Fruit fly (Drosophila melanogaster) whole organism, pupa: Measurements from ENCODE around the gene CG15141.

Experiments used
- CG10348 ChIP-seq: fragments of 200-800 bp; sonication (Bioruptor generic); IDR thresholded peaks from 2 replicates; pipeline ENCODE4 v1.3.6; 2022; ENCODE audit warnings: missing biosample characterization, missing genetic modification characterization
- CG12605 ChIP-seq: fragments of 200-800 bp; sonication (Bioruptor generic); IDR thresholded peaks from 2 replicates; pipeline ENCODE4 v1.3.6; 2022; ENCODE audit warnings: missing biosample characterization, missing genetic modification characterization
- CG13204 ChIP-seq: fragments of 200-800 bp; sonication (Bioruptor generic); optimal IDR thresholded peaks from 2 replicates; lab custom pipeline; 2018; ENCODE audit warnings: missing biosample characterization, mild to moderate bottlenecking, missing genetic modification characterization, moderate library complexity
- CG14655 ChIP-seq: fragments of 200-800 bp; sonication (Bioruptor generic); optimal IDR thresholded peaks from 3 replicates; lab custom pipeline; 2017; ENCODE audit warnings: mild to moderate bottlenecking, missing biosample characterization, missing genetic modification reagents, missing genetic modification characterization
- CG15710 ChIP-seq: fragments of 200-800 bp; sonication (Bioruptor generic); optimal IDR thresholded peaks from 2 replicates; lab custom pipeline; 2018; ENCODE audit warnings: missing biosample characterization, mild to moderate bottlenecking, missing genetic modification characterization, moderate library complexity
- CG17806 ChIP-seq: fragments of 200-800 bp; sonication (Bioruptor generic); optimal IDR thresholded peaks from 2 replicates; lab custom pipeline; 2018; ENCODE audit warnings: missing biosample characterization, mild to moderate bottlenecking, missing genetic modification characterization, moderate library complexity
- CG32121 ChIP-seq: fragments of 200-800 bp; sonication (Bioruptor generic); IDR thresholded peaks from 2 replicates; pipeline ENCODE4 v1.3.6; 2022; ENCODE audit warnings: missing biosample characterization, missing genetic modification characterization
- CG34367 ChIP-seq: fragments of 200-800 bp; sonication (Bioruptor generic); optimal IDR thresholded peaks from 2 replicates; lab custom pipeline; 2018; ENCODE audit warnings: missing biosample characterization, mild to moderate bottlenecking, missing genetic modification characterization
- CG4496 ChIP-seq: fragments of 200-800 bp; sonication (Bioruptor generic); IDR thresholded peaks from 3 replicates; pipeline ENCODE4 v1.3.6; 2022; ENCODE audit warnings: missing biosample characterization, missing genetic modification characterization
- CG8159 ChIP-seq: fragments of 200-800 bp; sonication (Bioruptor generic); optimal IDR thresholded peaks from 3 replicates; lab custom pipeline; 2018; ENCODE audit warnings: missing biosample characterization, mild to moderate bottlenecking, missing genetic modification characterization, moderate library complexity
- CG8301 ChIP-seq: fragments of 200-800 bp; sonication (Bioruptor generic); optimal IDR thresholded peaks from 2 replicates; lab custom pipeline; 2018; ENCODE audit warnings: missing biosample characterization, mild to moderate bottlenecking, missing genetic modification characterization
- CG9948 ChIP-seq: fragments of 200-800 bp; sonication (Bioruptor generic); optimal IDR thresholded peaks from 2 replicates; lab custom pipeline; 2018; ENCODE audit warnings: missing biosample characterization, mild to moderate bottlenecking, missing genetic modification characterization, moderate library complexity
- D1 ChIP-seq: fragments of 200-800 bp; sonication (Bioruptor generic); optimal IDR thresholded peaks from 2 replicates; lab custom pipeline; 2018; ENCODE audit warnings: missing biosample characterization, mild to moderate bottlenecking, missing genetic modification characterization, moderate library complexity
- EcR ChIP-seq: fragments of 200-800 bp; sonication (Bioruptor generic); optimal IDR thresholded peaks from 3 replicates; lab custom pipeline; 2019; ENCODE audit warnings: missing biosample characterization, missing genetic modification characterization, mild to moderate bottlenecking, moderate library complexity, missing genetic modification reagents
- Ets98B ChIP-seq: fragments of 200-800 bp; sonication (Bioruptor generic); IDR thresholded peaks from 2 replicates; pipeline ENCODE4 v1.3.6; 2022; ENCODE audit warnings: missing biosample characterization, missing genetic modification characterization
- Pif1A ChIP-seq: fragments of 200-800 bp; sonication (Bioruptor generic); optimal IDR thresholded peaks from 3 replicates; lab custom pipeline; 2016; ENCODE audit warnings: missing biosample characterization, missing genetic modification characterization
- Pif1B ChIP-seq: fragments of 200-800 bp; sonication (Bioruptor generic); optimal IDR thresholded peaks from 3 replicates; lab custom pipeline; 2016; ENCODE audit warnings: missing biosample characterization, missing genetic modification characterization
- Snoo ChIP-seq: fragments of 200-800 bp; sonication (Bioruptor generic); optimal IDR thresholded peaks from 3 replicates; lab custom pipeline; 2017; ENCODE audit warnings: missing biosample characterization, mild to moderate bottlenecking, missing genetic modification characterization, inconsistent platforms
- fd96Ca ChIP-seq: fragments of 200-800 bp; sonication (Bioruptor generic); IDR thresholded peaks from 3 replicates; pipeline ENCODE4 v1.3.6; 2022; ENCODE audit warnings: missing biosample characterization, missing genetic modification characterization
- gl ChIP-seq: fragments of 200-800 bp; sonication (Bioruptor generic); optimal IDR thresholded peaks from 2 replicates; lab custom pipeline; 2018; ENCODE audit warnings: missing biosample characterization, mild to moderate bottlenecking, missing genetic modification characterization
- rn ChIP-seq: fragments of 200-800 bp; sonication (Bioruptor generic); IDR thresholded peaks from 2 replicates; pipeline ENCODE4 v1.3.6; 2022; ENCODE audit warnings: missing biosample characterization, missing genetic modification characterization

CG15141 gene

DNA sequence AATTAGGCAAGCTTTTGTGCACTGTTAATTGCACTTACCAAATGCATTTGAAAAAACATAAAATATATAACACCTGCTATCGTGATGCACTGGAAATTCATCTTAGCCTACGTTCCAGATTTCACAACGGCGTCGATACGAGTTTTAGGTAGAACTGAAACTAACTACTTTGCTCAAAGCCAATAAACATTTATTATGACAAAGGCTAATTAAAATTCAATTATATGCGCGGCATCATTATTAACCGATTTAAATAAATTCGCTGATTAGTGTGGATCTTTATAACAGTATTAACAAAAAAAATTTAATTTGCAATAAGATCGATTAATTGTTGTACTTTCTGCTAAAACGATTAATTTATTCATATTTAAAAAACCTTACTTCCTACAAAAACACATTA, 26.1 kb downstream of the CG15141 start, which contains the start of gene CG33928:
Gene CG33928, minus strand, starts transcription at position 101 of the 400 bp plus-strand sequence.
- TF ChIP-seq Pif1A (GFP tag; lab: Kevin White, UChicago), result no peak
- no peak for TF ChIP-seq CG17806 (tag; lab: Kevin White, UChicago)
- no peak for TF ChIP-seq CG14655
- no peak for TF ChIP-seq EcR (GFP tag; lab: Kevin White, UChicago)
- TF ChIP-seq CG13204, result no peak
- TF ChIP-seq Snoo (tag; lab: Kevin White, UChicago), result no peak
- TF ChIP-seq fd96Ca (GFP tag; lab: Robert Waterston, UW), result no peak
- TF ChIP-seq CG15710 (tag; lab: Kevin White, UChicago), result no peak
- TF ChIP-seq CG12605 (GFP tag; lab: Robert Waterston, UW), result no peak
- no peak for TF ChIP-seq CG8159 (tag; lab: Kevin White, UChicago)
- no peak for TF ChIP-seq CG4496 (GFP tag; lab: Robert Waterston, UW)
- no peak for TF ChIP-seq CG34367 (tag; lab: Kevin White, UChicago)
- no peak for TF ChIP-seq gl (tag; lab: Kevin White, UChicago)
- TF ChIP-seq Pif1B (GFP tag; lab: Kevin White, UChicago), result no peak
- TF ChIP-seq D1, result no peak
- no peak for TF ChIP-seq Ets98B (GFP tag; lab: Robert Waterston, UW)
- TF ChIP-seq CG8301 (tag; lab: Kevin White, UChicago), result no peak
- TF ChIP-seq rn, result no peak
- no peak for TF ChIP-seq CG32121 (GFP tag; lab: Robert Waterston, UW)

DNA sequence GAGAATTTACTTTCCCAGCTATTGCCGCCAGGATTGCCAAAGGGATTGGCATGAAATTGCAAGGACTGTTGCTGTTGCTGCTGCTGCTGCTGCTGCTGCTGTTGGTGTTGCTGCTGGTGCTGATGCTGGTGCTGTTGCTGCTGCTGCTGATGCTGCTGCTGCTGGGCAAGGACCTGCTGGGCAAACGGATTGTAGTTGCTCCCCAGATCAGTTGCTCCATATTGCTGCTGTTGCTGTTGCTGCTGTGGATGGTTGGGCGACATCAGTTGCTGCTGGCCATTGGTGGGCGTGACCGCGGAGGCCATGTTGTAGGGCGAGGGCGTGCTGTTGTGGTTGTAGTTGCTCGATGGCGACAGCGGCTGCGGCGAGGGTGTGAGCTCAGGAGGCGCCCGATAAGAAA, 27.2 kb downstream of the CG15141 start:
- no peak for TF ChIP-seq rn
- no peak for TF ChIP-seq CG8159 (tag; lab: Kevin White, UChicago)
- TF ChIP-seq CG10348 (GFP tag; lab: Robert Waterston, UW), result no peak
- TF ChIP-seq CG34367 (tag; lab: Kevin White, UChicago), result no peak
- no peak for TF ChIP-seq Snoo (tag; lab: Kevin White, UChicago)
- TF ChIP-seq Pif1B (GFP tag; lab: Kevin White, UChicago), result no peak

- TF ChIP-seq CG4496 (GFP tag; lab: Robert Waterston, UW) (no peak), CG34367 (tag; lab: Kevin White, UChicago) (no peak), CG12605 (GFP tag; lab: Robert Waterston, UW) (no peak), rn (no peak), CG8301 (tag; lab: Kevin White, UChicago) (no peak), CG8159 (tag; lab: Kevin White, UChicago) (no peak)
These were observed 36.6 kb downstream of the CG15141 start for dm6 chr2L:17447071-17447470.

dm6 chr2L:17448435-17448834, 38.0 kb downstream of the CG15141 start:
- TF ChIP-seq CG4496 (GFP tag; lab: Robert Waterston, UW) (peak; percentile 53; the same call in 2 of the 3 replicates), gl (tag; lab: Kevin White, UChicago) (no peak), CG32121 (GFP tag; lab: Robert Waterston, UW) (0 out of 2 replicates have a peak, but pooled peaks have one; percentile 27)

- no peak for TF ChIP-seq CG8159 (tag; lab: Kevin White, UChicago)
- TF ChIP-seq CG9948 (tag; lab: Kevin White, UChicago), result peak; percentile 31
- peak; percentile 68 for TF ChIP-seq CG8301 (tag; lab: Kevin White, UChicago)
- no peak for TF ChIP-seq CG13204
- peak; percentile 68 for TF ChIP-seq CG32121 (GFP tag; lab: Robert Waterston, UW)
- peak; percentile 62; the same call in 1 of the 2 replicates for TF ChIP-seq CG12605 (GFP tag; lab: Robert Waterston, UW)
- TF ChIP-seq D1, result no peak
- TF ChIP-seq fd96Ca (GFP tag; lab: Robert Waterston, UW), result peak; percentile 77
- TF ChIP-seq CG10348 (GFP tag; lab: Robert Waterston, UW), result no peak
- peak; percentile 27 for TF ChIP-seq CG15710 (tag; lab: Kevin White, UChicago)
- peak; percentile 14 for TF ChIP-seq gl (tag; lab: Kevin White, UChicago)
- TF ChIP-seq Pif1B (GFP tag; lab: Kevin White, UChicago), result peak; percentile 50
- TF ChIP-seq CG4496 (GFP tag; lab: Robert Waterston, UW), result peak; percentile 33; the same call in 2 of the 3 replicates
- peak; percentile 69 for TF ChIP-seq CG14655
- no peak for TF ChIP-seq Snoo (tag; lab: Kevin White, UChicago)
- TF ChIP-seq rn, result peak; percentile 62
- peak; percentile 7 for TF ChIP-seq CG17806 (tag; lab: Kevin White, UChicago)
- peak; percentile 22 for TF ChIP-seq EcR (GFP tag; lab: Kevin White, UChicago)
- TF ChIP-seq Ets98B (GFP tag; lab: Robert Waterston, UW), result peak; percentile 43
- peak; percentile 42 for TF ChIP-seq Pif1A (GFP tag; lab: Kevin White, UChicago)
- TF ChIP-seq CG34367 (tag; lab: Kevin White, UChicago), result no peak
These were observed 39.4 kb downstream of the CG15141 start, which contains the start of gene dl for dm6 chr2L:17449608-17450504. Gene dl, minus strand, starts transcription at chr2L:17450364.
